Worm (Caenorhabditis elegans) whole organism, late embryonic: Measurements from ENCODE around the gene srx-98.

ENCODE experiments used
- C38D4.7 ChIP-seq: fragments of 200-800 bp; sonication (Bioruptor generic); optimal IDR thresholded peaks from 2 replicates; lab custom pipeline; 2018; ENCODE audit warnings: mild to moderate bottlenecking, missing genetic modification characterization, moderate library complexity, missing compliant biosample characterization
- K02D7.2 ChIP-seq: sonication (generic microtip); optimal IDR thresholded peaks from 2 replicates; lab custom pipeline; 2017; ENCODE audit warnings: mild to moderate bottlenecking, missing genetic modification characterization, missing compliant biosample characterization
- ahr-1 ChIP-seq: sonication (generic microtip); optimal IDR thresholded peaks from 2 replicates; lab custom pipeline; 2016; ENCODE audit warnings: missing genetic modification characterization, missing compliant biosample characterization
- ceh-18 ChIP-seq: sonication (generic microtip); optimal IDR thresholded peaks from 2 replicates; lab custom pipeline; 2016; ENCODE audit warnings: missing genetic modification characterization, missing compliant biosample characterization
- ceh-2 ChIP-seq: sonication (generic microtip); optimal IDR thresholded peaks from 2 replicates; lab custom pipeline; 2016; ENCODE audit warnings: missing genotype, missing genetic modification characterization, missing compliant biosample characterization
- ceh-31 ChIP-seq: sonication (generic microtip); optimal IDR thresholded peaks from 2 replicates; lab custom pipeline; 2016; ENCODE audit warnings: missing genetic modification characterization, missing compliant biosample characterization
- ceh-34 ChIP-seq: sonication (generic microtip); optimal IDR thresholded peaks from 2 replicates; lab custom pipeline; 2016; ENCODE audit warnings: mild to moderate bottlenecking, missing genetic modification characterization, missing compliant biosample characterization
- ceh-45 ChIP-seq: fragments of 200-800 bp; sonication (Bioruptor generic); IDR thresholded peaks from 2 replicates; pipeline ENCODE4 v1.3.6; 2022; ENCODE audit warnings: missing genetic modification reagents, missing genetic modification characterization, missing compliant biosample characterization
- elt-2 ChIP-seq: sonication (generic microtip); optimal IDR thresholded peaks from 2 replicates; lab custom pipeline; 2016; ENCODE audit warnings: missing genetic modification reagents, missing genetic modification characterization, missing compliant biosample characterization
- ets-4 ChIP-seq: sonication (generic microtip); optimal IDR thresholded peaks from 2 replicates; lab custom pipeline; 2016; ENCODE audit warnings: missing genetic modification characterization, missing compliant biosample characterization
- eyg-1 ChIP-seq: sonication (generic microtip); optimal IDR thresholded peaks from 2 replicates; lab custom pipeline; 2016; ENCODE audit warnings: missing genotype, missing genetic modification characterization, missing compliant biosample characterization
- fax-1 ChIP-seq: sonication (generic microtip); optimal IDR thresholded peaks from 2 replicates; lab custom pipeline; 2016; ENCODE audit warnings: missing genotype, missing genetic modification characterization, missing compliant biosample characterization
- fkh-10 ChIP-seq: fragments of 150-350 bp; optimal IDR thresholded peaks from 2 replicates; lab custom pipeline; 2014; ENCODE audit warnings: missing biosample characterization, missing genetic modification reagents, missing genetic modification characterization
- fkh-6 ChIP-seq: sonication (generic microtip); optimal IDR thresholded peaks from 2 replicates; lab custom pipeline; 2016; ENCODE audit warnings: missing genetic modification characterization, missing compliant biosample characterization
- hlh-13 ChIP-seq: fragments of 200-800 bp; sonication (Bioruptor generic); optimal IDR thresholded peaks from 2 replicates; lab custom pipeline; 2018; ENCODE audit warnings: mild to moderate bottlenecking, missing genetic modification characterization, missing compliant biosample characterization
- hlh-15 ChIP-seq: sonication (generic microtip); optimal IDR thresholded peaks from 2 replicates; lab custom pipeline; 2016; ENCODE audit warnings: missing genetic modification characterization, missing compliant biosample characterization
- hlh-30 ChIP-seq: sonication (generic microtip); optimal IDR thresholded peaks from 2 replicates; lab custom pipeline; 2017; ENCODE audit warnings: antibody characterized with exemption, missing genetic modification characterization, missing compliant biosample characterization; ENCODE audit not compliant: insufficient read depth
- lim-6 ChIP-seq: sonication (generic microtip); optimal IDR thresholded peaks from 2 replicates; lab custom pipeline; 2016; ENCODE audit warnings: missing genetic modification characterization, missing compliant biosample characterization
- lin-11 ChIP-seq: fragments of 200-800 bp; sonication (Bioruptor generic); optimal IDR thresholded peaks from 2 replicates; lab custom pipeline; 2018; ENCODE audit warnings: mild to moderate bottlenecking, missing genetic modification characterization, missing compliant biosample characterization
- nfya-1 ChIP-seq: sonication (generic microtip); optimal IDR thresholded peaks from 2 replicates; lab custom pipeline; 2017; ENCODE audit warnings: missing genetic modification characterization, mild to moderate bottlenecking, missing compliant biosample characterization, antibody characterized with exemption, moderate library complexity
- nhr-11 ChIP-seq: fragments of 150-350 bp; optimal IDR thresholded peaks from 2 replicates; lab custom pipeline; 2014; ENCODE audit warnings: missing biosample characterization, missing genetic modification characterization
- nhr-232 ChIP-seq: sonication (generic microtip); optimal IDR thresholded peaks from 2 replicates; lab custom pipeline; 2016; ENCODE audit warnings: missing genetic modification characterization, missing compliant biosample characterization
- npax-4 ChIP-seq: sonication (generic microtip); optimal IDR thresholded peaks from 2 replicates; lab custom pipeline; 2016; ENCODE audit warnings: missing genetic modification characterization, missing compliant biosample characterization
- odd-2 ChIP-seq: sonication (generic microtip); optimal IDR thresholded peaks from 2 replicates; lab custom pipeline; 2017; ENCODE audit warnings: antibody characterized with exemption, mild to moderate bottlenecking, missing genetic modification characterization, missing compliant biosample characterization
- pag-3 ChIP-seq: sonication (generic microtip); optimal IDR thresholded peaks from 2 replicates; lab custom pipeline; 2016; ENCODE audit warnings: missing compliant biosample characterization, missing genetic modification characterization, borderline replicate concordance
- pha-4 ChIP-seq: fragments of 150-350 bp; optimal IDR thresholded peaks from 2 replicates; lab custom pipeline; 2018; ENCODE audit warnings: missing biosample characterization, missing genetic modification reagents, missing genetic modification characterization
- ref-2 ChIP-seq: sonication (generic microtip); optimal IDR thresholded peaks from 2 replicates; lab custom pipeline; 2016; ENCODE audit warnings: missing genetic modification characterization, missing compliant biosample characterization
- rnt-1 ChIP-seq: sonication (generic microtip); optimal IDR thresholded peaks from 2 replicates; lab custom pipeline; 2016; ENCODE audit warnings: missing genetic modification characterization, missing compliant biosample characterization
- sdc-2 ChIP-seq: sonication (generic microtip); optimal IDR thresholded peaks from 2 replicates; lab custom pipeline; 2016; ENCODE audit warnings: missing genotype, missing genetic modification characterization, missing compliant biosample characterization
- sox-2 ChIP-seq: fragments of 200-800 bp; sonication (Bioruptor generic); IDR thresholded peaks from 2 replicates; pipeline ENCODE4 v1.3.6; 2022; ENCODE audit warnings: missing genetic modification reagents, missing genetic modification characterization, missing compliant biosample characterization
- sox-4 ChIP-seq: sonication (generic microtip); optimal IDR thresholded peaks from 2 replicates; lab custom pipeline; 2017; ENCODE audit warnings: mild to moderate bottlenecking, missing genetic modification characterization, inconsistent platforms, missing compliant biosample characterization
- tbx-2 ChIP-seq: sonication (generic microtip); optimal IDR thresholded peaks from 2 replicates; lab custom pipeline; 2016; ENCODE audit warnings: missing genetic modification characterization, missing compliant biosample characterization
- unc-3 ChIP-seq, 2 experiments: fragments of 200-800 bp in 1 of 2; sonication (Bioruptor generic) in 1 of 2; sonication (generic microtip) in 1 of 2; conservative IDR thresholded peaks in 1 of 2; optimal IDR thresholded peaks in 1 of 2; 2 replicates each; pipeline versions ENCODE4 v1.3.6 to Lab custom; 2016 to 2022; ENCODE audit warnings: missing compliant biosample characterization in 2 of 2, missing genetic modification characterization in 2 of 2, missing genetic modification reagents in 1 of 2
- zip-5 ChIP-seq: sonication (generic microtip); optimal IDR thresholded peaks from 2 replicates; lab custom pipeline; 2016; ENCODE audit warnings: missing genetic modification characterization, missing compliant biosample characterization

srx-98 gene

ce11 chrII:3670956-3671355, at the start of gene srx-98:
Gene srx-98 (minus strand): TSS chrII:3671056.
- TF ChIP-seq sdc-2 (tag; lab: Kevin White, UChicago): no peak
- no peak for TF ChIP-seq unc-3 (GFP tag; conservative IDR thresholded peaks at IDR 0.05; lab: Robert Waterston, UW)
- TF ChIP-seq unc-3 (tag; optimal IDR thresholded peaks at IDR 0.05; lab: Kevin White, UChicago): no peak
- TF ChIP-seq hlh-13: no peak
- no peak for TF ChIP-seq nhr-232 (tag; lab: Kevin White, UChicago)
- TF ChIP-seq ceh-2: no peak
- no peak for TF ChIP-seq fkh-6 (tag; lab: Kevin White, UChicago)
- TF ChIP-seq fax-1 (tag; lab: Kevin White, UChicago): no peak
- no peak for TF ChIP-seq fkh-10
- no peak for TF ChIP-seq rnt-1
- no peak for TF ChIP-seq lim-6 (tag; lab: Kevin White, UChicago)
- TF ChIP-seq eyg-1 (tag; lab: Kevin White, UChicago): no peak
- TF ChIP-seq ref-2 (tag; lab: Kevin White, UChicago): no peak
- no peak for TF ChIP-seq nfya-1 (tag; lab: Kevin White, UChicago)
- TF ChIP-seq ceh-31: no peak
- TF ChIP-seq ceh-34: no peak

ce11 chrII:3716961-3717360, 46.1 kb upstream of the srx-98 start, which contains the start of gene fbxc-52:
Gene fbxc-52 (plus strand): TSS chrII:3717261.
- TF ChIP-seq npax-4 (tag; lab: Kevin White, UChicago): no peak
- no peak for TF ChIP-seq hlh-30 (tag; lab: Kevin White, UChicago)
- no peak for TF ChIP-seq ref-2 (tag; lab: Kevin White, UChicago)
- no peak for TF ChIP-seq C38D4.7 (GFP tag; lab: Kevin White, UChicago)
- no peak for TF ChIP-seq ceh-18
- no peak for TF ChIP-seq odd-2 (tag; lab: Kevin White, UChicago)
- TF ChIP-seq K02D7.2 (tag; lab: Kevin White, UChicago): no peak
- no peak for TF ChIP-seq ceh-2
- TF ChIP-seq pag-3 (tag; lab: Kevin White, UChicago): no peak
- no peak for TF ChIP-seq hlh-13
- TF ChIP-seq sox-2: no peak
- TF ChIP-seq ceh-45 (GFP tag; lab: Robert Waterston, UW): no peak
- TF ChIP-seq zip-5: no peak
- TF ChIP-seq sox-4 (tag; lab: Kevin White, UChicago): no peak
- no peak for TF ChIP-seq hlh-15 (tag; lab: Kevin White, UChicago)
- no peak for TF ChIP-seq nhr-11 (tag; lab: Kevin White, UChicago)
- TF ChIP-seq ceh-31: no peak

DNA sequence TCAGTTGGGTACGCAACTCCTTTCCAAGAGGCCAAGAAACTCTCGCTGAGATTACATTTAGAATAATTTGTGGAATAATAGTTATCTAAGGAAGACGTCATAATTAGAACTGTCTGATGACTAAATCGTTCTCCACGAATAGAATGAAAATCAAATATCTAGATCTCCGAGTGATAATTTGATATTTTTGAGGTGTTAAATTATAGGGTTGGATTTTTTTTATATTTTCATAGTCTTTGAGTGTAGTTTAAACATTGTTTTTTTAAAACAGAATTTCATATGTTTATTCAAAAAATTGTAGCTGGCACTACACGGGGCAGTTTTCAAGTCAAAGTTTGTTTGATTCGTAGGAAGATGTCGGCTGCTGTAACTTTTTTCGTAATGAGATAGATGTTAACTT, 45.6 kb upstream of the srx-98 start, which contains the start of gene srh-99:
Gene srh-99 (minus strand): TSS at position 101 of the 400 bp plus-strand sequence.
- no peak for TF ChIP-seq lin-11 (tag; lab: Kevin White, UChicago)
- no peak for TF ChIP-seq unc-3 (GFP tag; conservative IDR thresholded peaks at IDR 0.05; lab: Robert Waterston, UW)
- no peak for TF ChIP-seq unc-3 (tag; optimal IDR thresholded peaks at IDR 0.05; lab: Kevin White, UChicago)
- TF ChIP-seq rnt-1: no peak
- TF ChIP-seq ahr-1 (tag; lab: Kevin White, UChicago): no peak
- no peak for TF ChIP-seq tbx-2 (tag; lab: Kevin White, UChicago)
- TF ChIP-seq pha-4 (tag; lab: Kevin White, UChicago): no peak
- TF ChIP-seq, all 69 proteins: peak for 0

DNA sequence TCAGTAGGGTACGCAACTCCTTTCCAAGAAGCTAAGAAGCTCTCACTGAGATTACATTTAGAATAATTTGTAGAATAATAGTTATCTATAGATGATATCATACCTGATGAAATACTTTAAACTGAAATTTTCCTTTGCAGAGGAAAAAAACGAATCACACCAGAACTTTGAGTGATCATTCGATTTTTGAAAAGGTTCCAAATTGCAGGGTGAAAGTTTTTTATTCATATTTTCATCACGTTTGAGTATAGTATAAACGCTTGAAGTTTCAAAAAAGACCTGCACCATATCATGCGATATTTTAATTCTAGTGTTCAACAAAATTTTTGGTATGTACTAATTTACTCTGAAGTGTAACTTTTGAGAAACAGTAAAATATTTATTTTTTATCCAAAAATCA, 43.7 kb upstream of the srx-98 start, which contains the start of gene srh-100:
Gene srh-100 (minus strand): TSS at position 101 of the 400 bp plus-strand sequence.
- TF ChIP-seq lin-11 (tag; lab: Kevin White, UChicago): no peak
- TF ChIP-seq ceh-34: no peak
- no peak for TF ChIP-seq nhr-232 (tag; lab: Kevin White, UChicago)
- no peak for TF ChIP-seq ref-2 (tag; lab: Kevin White, UChicago)
- no peak for TF ChIP-seq ahr-1 (tag; lab: Kevin White, UChicago)
- TF ChIP-seq elt-2: no peak
- TF ChIP-seq hlh-30 (tag; lab: Kevin White, UChicago): no peak
- TF ChIP-seq ets-4 (tag; lab: Kevin White, UChicago): no peak
- TF ChIP-seq, all 69 proteins: peak for 0
